Fruit fly (Drosophila melanogaster) whole organism, embryonic: ENCODE data around the gene Cpr.

Experiments
- Antp ChIP-seq: fragments of 200-800 bp; sonication (Bioruptor generic); optimal IDR thresholded peaks from 3 replicates; lab custom pipeline; 2016; ENCODE audit warnings: missing biosample characterization, missing genetic modification characterization
- Atf-2 ChIP-seq: fragments of 200-800 bp; sonication (Bioruptor generic); optimal IDR thresholded peaks from 2 replicates; lab custom pipeline; 2016; ENCODE audit warnings: missing biosample characterization, missing genetic modification characterization
- Bgb ChIP-seq: fragments of 200-800 bp; sonication (Bioruptor generic); IDR thresholded peaks from 2 replicates; pipeline ENCODE4 v1.3.6; 2022; ENCODE audit warnings: missing biosample characterization, missing genetic modification characterization; ENCODE audit not compliant: partially characterized antibody
- CG10147 ChIP-seq: fragments of 200-800 bp; sonication (Bioruptor generic); optimal IDR thresholded peaks from 2 replicates; lab custom pipeline; 2019; ENCODE audit warnings: missing biosample characterization, mild to moderate bottlenecking, missing genetic modification characterization, moderate library complexity
- CG10267 ChIP-seq: fragments of 200-800 bp; sonication (Bioruptor generic); optimal IDR thresholded peaks from 2 replicates; lab custom pipeline; 2018; ENCODE audit warnings: missing biosample characterization, mild to moderate bottlenecking, missing genetic modification characterization, moderate library complexity
- CG11247 ChIP-seq: fragments of 200-800 bp; sonication (Bioruptor generic); IDR thresholded peaks from 2 replicates; pipeline ENCODE4 v1.3.6; 2022; ENCODE audit warnings: missing biosample characterization, missing genetic modification characterization
- CG12236 ChIP-seq: fragments of 200-800 bp; sonication (Bioruptor generic); optimal IDR thresholded peaks from 2 replicates; lab custom pipeline; 2016; ENCODE audit warnings: missing biosample characterization, missing genetic modification characterization
- CG12299 ChIP-seq: fragments of 200-800 bp; sonication (Bioruptor generic); optimal IDR thresholded peaks from 2 replicates; lab custom pipeline; 2018; ENCODE audit warnings: missing biosample characterization, mild to moderate bottlenecking, missing genetic modification characterization
- CG14441 ChIP-seq: fragments of 200-800 bp; sonication (Bioruptor generic); IDR thresholded peaks from 2 replicates; pipeline ENCODE4 v1.3.6; 2022; ENCODE audit warnings: missing biosample characterization, missing genetic modification characterization
- CG1529 ChIP-seq: fragments of 200-800 bp; sonication (Bioruptor generic); optimal IDR thresholded peaks from 3 replicates; lab custom pipeline; 2018; ENCODE audit warnings: missing biosample characterization, missing genetic modification characterization
- CG17802 ChIP-seq: fragments of 200-800 bp; sonication (Bioruptor generic); optimal IDR thresholded peaks from 2 replicates; lab custom pipeline; 2018; ENCODE audit warnings: missing biosample characterization, mild to moderate bottlenecking, missing genetic modification characterization, moderate library complexity
- CG42726 ChIP-seq: fragments of 200-800 bp; sonication (Bioruptor generic); IDR thresholded peaks from 2 replicates; pipeline ENCODE4 v1.3.6; 2022; ENCODE audit warnings: missing biosample characterization, missing genetic modification characterization; ENCODE audit not compliant: partially characterized antibody
- CG6683 ChIP-seq: fragments of 200-800 bp; sonication (Bioruptor generic); optimal IDR thresholded peaks from 2 replicates; lab custom pipeline; 2017; ENCODE audit warnings: missing biosample characterization, mild to moderate bottlenecking, missing genetic modification characterization, missing genetic modification reagents
- CG6813 ChIP-seq: fragments of 200-800 bp; sonication (Bioruptor generic); optimal IDR thresholded peaks from 2 replicates; lab custom pipeline; 2017; ENCODE audit warnings: missing biosample characterization, missing genetic modification characterization, mild to moderate bottlenecking, moderate library complexity, missing genetic modification reagents
- CG7786 ChIP-seq: fragments of 200-800 bp; sonication (Bioruptor generic); optimal IDR thresholded peaks from 2 replicates; lab custom pipeline; 2016; ENCODE audit warnings: missing biosample characterization, missing genetic modification characterization
- CHES-1-like ChIP-seq: fragments of 200-800 bp; sonication (Bioruptor generic); optimal IDR thresholded peaks from 2 replicates; lab custom pipeline; 2016; ENCODE audit warnings: missing biosample characterization, missing genetic modification characterization
- Dll ChIP-seq: fragments of 200-800 bp; sonication (Bioruptor generic); IDR thresholded peaks from 4 replicates; pipeline ENCODE4 v1.3.6; 2022; ENCODE audit warnings: missing biosample characterization, missing genetic modification characterization; ENCODE audit not compliant: partially characterized antibody
- Elba2 ChIP-seq: fragments of 200-800 bp; sonication (Bioruptor generic); optimal IDR thresholded peaks from 3 replicates; lab custom pipeline; 2016; ENCODE audit warnings: missing biosample characterization, missing genetic modification characterization
- HHEX ChIP-seq: fragments of 200-800 bp; sonication (Bioruptor generic); optimal IDR thresholded peaks from 3 replicates; lab custom pipeline; 2017; ENCODE audit warnings: missing biosample characterization, mild to moderate bottlenecking, missing genetic modification characterization, missing genetic modification reagents
- HLH3B ChIP-seq: fragments of 200-800 bp; sonication (Bioruptor generic); IDR thresholded peaks from 2 replicates; pipeline ENCODE4 v1.3.6; 2022; ENCODE audit warnings: missing biosample characterization, missing genetic modification characterization
- HLHmδ ChIP-seq: fragments of 200-800 bp; sonication (Bioruptor generic); optimal IDR thresholded peaks from 2 replicates; lab custom pipeline; 2018; ENCODE audit warnings: missing biosample characterization, mild to moderate bottlenecking, missing genetic modification characterization, moderate library complexity
- Lim3 ChIP-seq: fragments of 200-800 bp; sonication (Bioruptor generic); IDR thresholded peaks from 2 replicates; pipeline ENCODE4 v1.3.6; 2022; ENCODE audit warnings: missing biosample characterization, missing genetic modification characterization
- MTF-1 ChIP-seq: fragments of 200-800 bp; sonication (Bioruptor generic); optimal IDR thresholded peaks from 2 replicates; lab custom pipeline; 2018; ENCODE audit warnings: missing biosample characterization, mild to moderate bottlenecking, missing genetic modification characterization, borderline replicate concordance
- Myb ChIP-seq: fragments of 200-800 bp; sonication (Bioruptor generic); optimal IDR thresholded peaks from 2 replicates; lab custom pipeline; 2016; ENCODE audit warnings: missing biosample characterization, missing genetic modification characterization
- Pdp1 ChIP-seq, 2 experiments: fragments of 200-800 bp; sonication (Bioruptor generic); optimal IDR thresholded peaks; 3 replicates each; lab custom pipeline; 2016; ENCODE audit warnings: missing biosample characterization in 2 of 2, missing genetic modification characterization in 2 of 2, mild to moderate bottlenecking in 1 of 2, moderate library complexity in 1 of 2
- Ptx1 ChIP-seq: fragments of 200-800 bp; sonication (Bioruptor generic); IDR thresholded peaks from 2 replicates; pipeline ENCODE4 v1.3.6; 2022; ENCODE audit warnings: missing biosample characterization, missing genetic modification characterization
- Spps ChIP-seq: fragments of 200-800 bp; sonication (Bioruptor generic); optimal IDR thresholded peaks from 2 replicates; lab custom pipeline; 2018; ENCODE audit warnings: missing biosample characterization, mild to moderate bottlenecking, missing genetic modification characterization
- TFAM ChIP-seq: fragments of 200-800 bp; sonication (Bioruptor generic); optimal IDR thresholded peaks from 2 replicates; lab custom pipeline; 2017; ENCODE audit warnings: missing biosample characterization, missing genetic modification characterization, inconsistent platforms
- Trl ChIP-seq, 3 experiments: fragments of >200 bp in 2 of 3; fragments of 200-800 bp in 1 of 3; sonication (Bioruptor generic) in 1 of 3; optimal IDR thresholded peaks; 2 replicates in 1 of 3; 3 replicates in 2 of 3; lab custom pipeline; 2016 to 2017; ENCODE audit warnings: missing biosample characterization in 1 of 3, missing genetic modification characterization in 1 of 3
- al ChIP-seq: fragments of 200-800 bp; sonication (Bioruptor generic); IDR thresholded peaks from 2 replicates; pipeline ENCODE4 v1.3.6; 2022; ENCODE audit warnings: missing biosample characterization, missing genetic modification characterization
- br ChIP-seq: fragments of >200 bp; optimal IDR thresholded peaks from 2 replicates; lab custom pipeline; 2017
- chm ChIP-seq: fragments of 200-800 bp; sonication (Bioruptor generic); IDR thresholded peaks from 2 replicates; pipeline ENCODE4 v1.3.6; 2022; ENCODE audit warnings: missing biosample characterization, missing genetic modification characterization
- fd64A ChIP-seq: fragments of 200-800 bp; sonication (Bioruptor generic); optimal IDR thresholded peaks from 3 replicates; lab custom pipeline; 2018; ENCODE audit warnings: missing biosample characterization, mild to moderate bottlenecking, missing genetic modification characterization
- gce ChIP-seq: fragments of 200-800 bp; sonication (Bioruptor generic); IDR thresholded peaks from 3 replicates; pipeline ENCODE4 v1.3.6; 2022; ENCODE audit warnings: missing biosample characterization, missing genetic modification characterization
- grn ChIP-seq: fragments of 200-800 bp; sonication (Bioruptor generic); optimal IDR thresholded peaks from 3 replicates; lab custom pipeline; 2017; ENCODE audit warnings: missing biosample characterization, missing genetic modification characterization
- gsb-n ChIP-seq: fragments of 200-800 bp; sonication (Bioruptor generic); optimal IDR thresholded peaks from 3 replicates; lab custom pipeline; 2018; ENCODE audit warnings: missing biosample characterization, mild to moderate bottlenecking, missing genetic modification characterization
- insv ChIP-seq, 2 experiments: fragments of 200-800 bp; sonication (Bioruptor generic); optimal IDR thresholded peaks; 3 replicates each; lab custom pipeline; 2016 to 2018; ENCODE audit warnings: missing biosample characterization in 2 of 2, missing genetic modification characterization in 2 of 2
- jing ChIP-seq: fragments of 200-800 bp; sonication (Bioruptor generic); optimal IDR thresholded peaks from 2 replicates; lab custom pipeline; 2018; ENCODE audit warnings: missing biosample characterization, mild to moderate bottlenecking, missing genetic modification characterization
- klu ChIP-seq: fragments of 200-800 bp; sonication (Bioruptor generic); IDR thresholded peaks from 2 replicates; pipeline ENCODE4 v1.3.6; 2022; ENCODE audit warnings: missing biosample characterization, missing genetic modification characterization
- knrl ChIP-seq: fragments of 200-800 bp; sonication (Bioruptor generic); IDR thresholded peaks from 3 replicates; pipeline ENCODE4 v1.3.6; 2022; ENCODE audit warnings: missing biosample characterization, missing genetic modification characterization; ENCODE audit not compliant: partially characterized antibody
- lbe ChIP-seq: fragments of 200-800 bp; sonication (Bioruptor generic); optimal IDR thresholded peaks from 2 replicates; lab custom pipeline; 2016; ENCODE audit warnings: missing biosample characterization, mild to moderate bottlenecking, missing genetic modification characterization
- mam ChIP-seq: fragments of 200-800 bp; sonication (Bioruptor generic); optimal IDR thresholded peaks from 3 replicates; lab custom pipeline; 2016; ENCODE audit warnings: missing biosample characterization, missing genetic modification characterization
- nerfin-2 ChIP-seq: fragments of 200-800 bp; sonication (Bioruptor generic); IDR thresholded peaks from 2 replicates; pipeline ENCODE4 v1.3.6; 2022; ENCODE audit warnings: missing biosample characterization, missing genetic modification characterization; ENCODE audit not compliant: partially characterized antibody
- p53 ChIP-seq: fragments of 200-800 bp; sonication (Bioruptor generic); optimal IDR thresholded peaks from 2 replicates; lab custom pipeline; 2016; ENCODE audit warnings: missing biosample characterization, missing genetic modification characterization
- repo ChIP-seq: fragments of 200-800 bp; sonication (Bioruptor generic); optimal IDR thresholded peaks from 2 replicates; lab custom pipeline; 2016; ENCODE audit warnings: missing biosample characterization, missing genetic modification characterization
- salm ChIP-seq: fragments of 200-800 bp; sonication (Bioruptor generic); optimal IDR thresholded peaks from 2 replicates; lab custom pipeline; 2018; ENCODE audit warnings: missing biosample characterization, mild to moderate bottlenecking, missing genetic modification characterization
- sd ChIP-seq: fragments of 200-800 bp; sonication (Bioruptor generic); optimal IDR thresholded peaks from 3 replicates; lab custom pipeline; 2018; ENCODE audit warnings: missing biosample characterization, mild to moderate bottlenecking, missing genetic modification characterization, moderate library complexity
- shn ChIP-seq: fragments of 200-800 bp; sonication (Bioruptor generic); optimal IDR thresholded peaks from 3 replicates; lab custom pipeline; 2016; ENCODE audit warnings: missing biosample characterization, missing genetic modification characterization
- slbo ChIP-seq: fragments of 200-800 bp; sonication (Bioruptor generic); IDR thresholded peaks from 2 replicates; pipeline ENCODE4 v1.3.6; 2022; ENCODE audit warnings: missing biosample characterization, missing genetic modification characterization

Gene Cpr

DNA sequence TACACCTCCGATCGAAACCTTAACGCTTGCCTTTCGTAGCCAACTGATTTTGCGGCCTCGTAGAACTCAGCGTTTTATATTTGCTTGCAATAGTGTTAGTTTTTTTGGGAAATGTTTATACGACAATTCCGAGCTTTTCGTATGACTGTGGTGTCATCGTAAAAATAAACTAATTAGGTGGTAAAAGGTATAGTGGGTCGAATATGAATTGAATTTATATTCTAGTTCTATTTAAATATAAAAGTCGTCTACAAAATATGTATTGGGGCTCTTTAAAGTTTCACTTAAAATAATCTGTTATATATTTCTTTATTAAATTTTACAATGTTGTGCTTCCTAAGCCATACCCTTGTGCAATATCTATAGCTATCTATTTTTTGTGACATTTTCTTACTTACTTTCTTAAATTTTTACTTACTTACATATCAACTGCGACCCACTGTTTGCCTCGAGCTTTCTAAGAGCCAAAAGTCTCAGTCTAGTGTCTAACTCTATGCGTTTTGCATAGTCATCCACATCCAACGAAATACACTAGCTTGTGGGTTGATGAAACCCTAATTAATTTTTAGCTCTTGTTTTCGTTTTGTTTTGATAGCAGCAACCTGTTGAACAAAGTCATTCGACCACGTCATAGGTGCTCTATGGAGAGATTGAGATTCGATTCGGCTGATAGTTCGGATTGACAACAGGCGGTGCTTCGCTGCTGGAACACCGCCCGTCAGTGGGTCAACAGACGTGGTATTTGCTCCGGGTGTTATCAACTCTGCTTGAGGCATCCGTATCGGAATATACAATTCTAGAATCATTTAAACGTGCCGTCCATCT is 12.6 kb downstream of the Cpr start, which contains the start of gene CG9498 (continued):
- TF ChIP-seq CG12236 (GFP tag; lab: Kevin White, UChicago) (no peak), MTF-1 (GFP tag; lab: Kevin White, UChicago) (no peak), CG6683 (peak; percentile 83), gce (GFP tag; lab: Robert Waterston, UW) (0 out of 3 replicates have a peak, but pooled peaks have one; percentile 21), chm (GFP tag; lab: Robert Waterston, UW) (peak; percentile 37; the same call in 1 of the 2 replicates), shn (no peak), salm (tag; lab: Kevin White, UChicago) (peak; percentile 69), br (lab: Kevin White, UChicago) (no peak), lbe (GFP tag; lab: Kevin White, UChicago) (no peak), Trl (optimal IDR thresholded peaks at IDR 0.05; lab: Kevin White, UChicago) (no peak), Trl (GFP tag; optimal IDR thresholded peaks at IDR 0.05; lab: Kevin White, UChicago) (no peak), fd64A (no peak), mam (GFP tag; lab: Kevin White, UChicago) (peak; percentile 55), Myb (GFP tag; lab: Kevin White, UChicago) (no peak), CG1529 (GFP tag; lab: Kevin White, UChicago) (peak; percentile 7), grn (GFP tag; lab: Kevin White, UChicago) (peak; percentile 92), HHEX (GFP tag; lab: Kevin White, UChicago) (peak; percentile 91), CG14441 (peak; percentile 83), CG10267 (tag; lab: Kevin White, UChicago) (peak; percentile 78), CHES-1-like (GFP tag; lab: Kevin White, UChicago) (no peak), Spps (tag; lab: Kevin White, UChicago) (no peak), gsb-n (tag; lab: Kevin White, UChicago) (no peak), nerfin-2 (GFP tag; lab: Robert Waterston, UW) (no peak), p53 (no peak), sd (peak; percentile 35), CG11247 (no peak), Ptx1 (GFP tag; lab: Robert Waterston, UW) (peak; percentile 81), CG12299 (peak; percentile 79), slbo (GFP tag; lab: Robert Waterston, UW) (peak; percentile 86), Elba2 (GFP tag; lab: Kevin White, UChicago) (no peak), Atf-2 (no peak), al (GFP tag; lab: Robert Waterston, UW) (peak; percentile 92), knrl (GFP tag; lab: Robert Waterston, UW) (no peak), HLHmδ (GFP tag; lab: Kevin White, UChicago) (no peak), Antp (GFP tag; lab: Kevin White, UChicago) (no peak), HLH3B (GFP tag; lab: Robert Waterston, UW) (peak; percentile 84), insv (GFP tag; optimal IDR thresholded peaks at IDR 0.05; lab: Kevin White, UChicago) (no peak), Lim3 (GFP tag; lab: Robert Waterston, UW) (no peak; the same call in 1 of the 2 replicates), CG42726 (GFP tag; lab: Robert Waterston, UW) (no peak), Bgb (GFP tag; lab: Robert Waterston, UW) (no peak), TFAM (GFP tag; lab: Kevin White, UChicago) (no peak), Dll (no peak), CG10147 (peak; percentile 81), Pdp1 (GFP tag; optimal IDR thresholded peaks at IDR 0.05; lab: Kevin White, UChicago) (peak in 1 of 2 experiments; percentile 44), CG7786 (GFP tag; lab: Kevin White, UChicago) (peak; percentile 27), repo (GFP tag; lab: Kevin White, UChicago) (no peak), klu (no peak; the same call in 1 of the 2 replicates), jing (GFP tag; lab: Kevin White, UChicago) (no peak), CG6813 (GFP tag; lab: Kevin White, UChicago) (peak; percentile 86), CG17802 (no peak)
